Fruit fly (Drosophila melanogaster): ENCODE measurements around the gene Edem1.

Gene Edem1

DNA sequence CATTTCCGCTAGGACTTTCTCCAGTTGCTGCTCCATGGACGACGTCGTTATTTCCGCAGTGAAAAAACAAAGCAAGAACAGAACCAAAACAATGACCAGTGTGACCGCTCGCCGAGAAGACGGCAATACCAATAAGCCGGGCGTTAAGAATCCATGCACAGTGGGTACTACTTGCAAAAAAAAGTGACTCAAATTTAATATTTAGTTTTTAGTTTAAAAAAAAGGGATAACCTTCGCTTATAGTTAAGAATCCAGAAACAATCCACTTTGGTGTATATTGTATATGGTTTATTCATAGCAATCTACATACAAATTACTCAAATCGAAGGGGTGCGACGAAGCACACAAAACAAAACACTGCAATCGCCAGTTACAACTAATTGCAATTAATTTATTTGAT lies 49.8 kb downstream of the Edem1 start, which contains the start of gene Lamtor5 (continued):
- TF ChIP-seq spab (GFP tag; optimal IDR thresholded peaks at IDR 0.05) = no peak
- peak; percentile 14 for TF ChIP-seq cyc (GFP tag; optimal IDR thresholded peaks at IDR 0.05)
- TF ChIP-seq Ets96B (tag; optimal IDR thresholded peaks at IDR 0.05) = peak; percentile 36
- TF ChIP-seq topi (GFP tag; optimal IDR thresholded peaks at IDR 0.05) = peak; percentile 70
- TF ChIP-seq CG6276 (GFP tag; optimal IDR thresholded peaks at IDR 0.05) = no peak
- TF ChIP-seq CG6808 (GFP tag; optimal IDR thresholded peaks at IDR 0.05) = peak; percentile 7
- TF ChIP-seq Sox102F (GFP tag; optimal IDR thresholded peaks at IDR 0.05) = peak; percentile 69
- peak; percentile 51 for TF ChIP-seq Smox (GFP tag; optimal IDR thresholded peaks at IDR 0.05)
- no peak for TF ChIP-seq dac (GFP tag; optimal IDR thresholded peaks at IDR 0.05)
- TF ChIP-seq CG3919 (GFP tag; optimal IDR thresholded peaks at IDR 0.05) = peak; percentile 38
- peak; percentile 47 for TF ChIP-seq CG31627 (GFP tag; optimal IDR thresholded peaks at IDR 0.05)
- TF ChIP-seq net (GFP tag; optimal IDR thresholded peaks at IDR 0.05) = peak; percentile 44
- TF ChIP-seq Hr38 (GFP tag; optimal IDR thresholded peaks at IDR 0.05) = no peak
- TF ChIP-seq CG11762 (GFP tag; optimal IDR thresholded peaks at IDR 0.05; ENCODE audit: insufficient read depth) = no peak
- peak; percentile 51 for TF ChIP-seq Hr39 (GFP tag; optimal IDR thresholded peaks at IDR 0.05)
- peak; percentile 64 for TF ChIP-seq Eip75B (GFP tag; optimal IDR thresholded peaks at IDR 0.05)
- peak; percentile 24 for TF ChIP-seq CG6792 (GFP tag; optimal IDR thresholded peaks at IDR 0.05)
- peak; percentile 49 for TF ChIP-seq acj6 (GFP tag; optimal IDR thresholded peaks at IDR 0.05)
- peak; percentile 63 for TF ChIP-seq esn (GFP tag; optimal IDR thresholded peaks at IDR 0.05)
- no peak for TF ChIP-seq CG11294 (GFP tag; IDR thresholded peaks at IDR 0.05)
- peak; percentile 45 for TF ChIP-seq vri (GFP tag; optimal IDR thresholded peaks at IDR 0.05)
- TF ChIP-seq CG4318 (GFP tag; optimal IDR thresholded peaks at IDR 0.05) = no peak
- no peak for TF ChIP-seq salr (GFP tag; optimal IDR thresholded peaks at IDR 0.05)
- peak; percentile 63 for TF ChIP-seq lz (GFP tag; optimal IDR thresholded peaks at IDR 0.05)
- peak; percentile 3 to 39 for TF ChIP-seq ss (GFP tag; optimal IDR thresholded peaks at IDR 0.05)
- no peak for TF ChIP-seq CG16779 (tag; optimal IDR thresholded peaks at IDR 0.05)
- TF ChIP-seq Hr4 (GFP tag; optimal IDR thresholded peaks at IDR 0.05) = peak; percentile 45
- TF ChIP-seq Sox14 (GFP tag; optimal IDR thresholded peaks at IDR 0.05) = peak; percentile 82
- no peak for TF ChIP-seq CG11902 (GFP tag; optimal IDR thresholded peaks at IDR 0.05)
- peak; percentile 37 for TF ChIP-seq CG3032 (tag; optimal IDR thresholded peaks at IDR 0.05)
- peak; percentile 34 for TF ChIP-seq OdsH (GFP tag; optimal IDR thresholded peaks at IDR 0.05)
- no peak for TF ChIP-seq Lpt (GFP tag; optimal IDR thresholded peaks at IDR 0.05)
- no peak for TF ChIP-seq CG6854 (GFP tag; optimal IDR thresholded peaks at IDR 0.05)
- peak; percentile 54 for TF ChIP-seq Met (GFP tag; optimal IDR thresholded peaks at IDR 0.05)

DNA sequence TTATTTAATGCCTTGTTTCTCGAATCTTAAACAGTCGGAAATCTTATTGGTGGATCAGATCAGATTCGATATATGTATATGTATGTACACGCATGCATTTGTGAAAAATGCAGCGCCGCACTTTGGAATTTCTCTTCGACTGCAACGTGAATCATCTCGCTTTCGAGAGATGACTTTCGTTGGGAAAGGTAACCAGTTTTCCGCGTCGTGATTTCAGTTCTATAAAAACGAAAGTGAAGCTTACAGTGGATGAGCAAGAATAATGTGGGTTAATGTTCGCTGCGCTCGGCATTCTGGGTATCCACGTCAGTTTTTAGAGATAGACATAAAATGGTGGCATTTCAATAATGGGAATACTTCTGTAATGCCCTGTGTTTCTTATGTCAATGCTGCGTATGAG lies 52.0 kb downstream of the Edem1 start:
- peak; percentile 94 for TF ChIP-seq Blimp-1 (GFP tag; optimal IDR thresholded peaks at IDR 0.05)
- TF ChIP-seq CG3032 (tag; optimal IDR thresholded peaks at IDR 0.05) = no peak
- no peak for TF ChIP-seq Sox15 (GFP tag; optimal IDR thresholded peaks at IDR 0.05)

dm6 chrX:1854873-1855272 lies 53.8 kb downstream of the Edem1 start:
- TF ChIP-seq svp (GFP tag) (peak; percentile 76), vri (GFP tag; optimal IDR thresholded peaks at IDR 0.05) (peak; percentile 62), Eip78C (GFP tag) (peak; percentile 43), spab (GFP tag; optimal IDR thresholded peaks at IDR 0.05) (no peak)

dm6 chrX:1854070-1854469 lies 54.6 kb downstream of the Edem1 start:
- TF ChIP-seq lz (GFP tag; optimal IDR thresholded peaks at IDR 0.05) (no peak), CG11762 (GFP tag; optimal IDR thresholded peaks at IDR 0.05; ENCODE audit: insufficient read depth) (no peak), CG6163 (GFP tag; IDR thresholded peaks at IDR 0.05) (no peak), CG10631 (GFP tag; optimal IDR thresholded peaks at IDR 0.05) (no peak), CG32006 (GFP tag; optimal IDR thresholded peaks at IDR 0.05) (no peak), CG1621 (tag; optimal IDR thresholded peaks at IDR 0.05) (no peak), Eip93F (GFP tag; optimal IDR thresholded peaks at IDR 0.05) (no peak), fd59A (GFP tag; optimal IDR thresholded peaks at IDR 0.05) (no peak), fkh (GFP tag; optimal IDR thresholded peaks at IDR 0.05) (peak; percentile 81), Sox15 (GFP tag; optimal IDR thresholded peaks at IDR 0.05) (no peak), CG31627 (GFP tag; optimal IDR thresholded peaks at IDR 0.05) (no peak), Sox14 (GFP tag; optimal IDR thresholded peaks at IDR 0.05) (no peak), svp (GFP tag) (peak; percentile 27), fd85E (GFP tag; optimal IDR thresholded peaks at IDR 0.05) (no peak), CG7368 (GFP tag; optimal IDR thresholded peaks at IDR 0.05) (no peak)

All from whole organism, prepupa.